Worm (Caenorhabditis elegans): ENCODE data around the gene F32D8.14.

Gene F32D8.14

ce11 chrV:10871457-10871861 is 23.1 kb downstream of the F32D8.14 start:
- TF ChIP-seq him-1 (tag; optimal IDR thresholded peaks at IDR 0.05) = peak; percentile 88
- TF ChIP-seq dao-5 (tag; optimal IDR thresholded peaks at IDR 0.05) = no peak
- TF ChIP-seq W03F9.2 (tag; optimal IDR thresholded peaks at IDR 0.05) = peak; percentile 25

- no peak for TF ChIP-seq him-1 (tag; optimal IDR thresholded peaks at IDR 0.05)
- TF ChIP-seq W03F9.2 (tag; optimal IDR thresholded peaks at IDR 0.05) = no peak
- TF ChIP-seq dao-5 (tag; optimal IDR thresholded peaks at IDR 0.05) = no peak
Measured at ce11 chrV:10870050-10870449, 24.5 kb downstream of the F32D8.14 start.

- TF ChIP-seq dao-5 (tag; optimal IDR thresholded peaks at IDR 0.05) (no peak), him-1 (tag; optimal IDR thresholded peaks at IDR 0.05) (no peak), W03F9.2 (tag; optimal IDR thresholded peaks at IDR 0.05) (no peak)
Measured at ce11 chrV:10867586-10867985, 27.0 kb downstream of the F32D8.14 start.

- no peak for TF ChIP-seq W03F9.2 (tag; optimal IDR thresholded peaks at IDR 0.05)
- TF ChIP-seq dao-5 (tag; optimal IDR thresholded peaks at IDR 0.05) = no peak
- no peak for TF ChIP-seq him-1 (tag; optimal IDR thresholded peaks at IDR 0.05)
Measured at ce11 chrV:10865599-10865998, 29.0 kb downstream of the F32D8.14 start, which contains the start of gene saeg-1. Gene saeg-1, minus strand, starts transcription at chrV:10865699.

- TF ChIP-seq him-1 (tag; optimal IDR thresholded peaks at IDR 0.05) (no peak), W03F9.2 (tag; optimal IDR thresholded peaks at IDR 0.05) (no peak), dao-5 (tag; optimal IDR thresholded peaks at IDR 0.05) (no peak)
Measured at ce11 chrV:10862457-10863097, 32.0 kb downstream of the F32D8.14 start.

- TF ChIP-seq him-1 (tag; optimal IDR thresholded peaks at IDR 0.05) (no peak), W03F9.2 (tag; optimal IDR thresholded peaks at IDR 0.05) (no peak), dao-5 (tag; optimal IDR thresholded peaks at IDR 0.05) (no peak)
Measured at ce11 chrV:10861611-10862262, 32.9 kb downstream of the F32D8.14 start.

ce11 chrV:10860526-10861037 is 34.0 kb downstream of the F32D8.14 start:
- TF ChIP-seq dao-5 (tag; optimal IDR thresholded peaks at IDR 0.05) (no peak), W03F9.2 (tag; optimal IDR thresholded peaks at IDR 0.05) (no peak), him-1 (tag; optimal IDR thresholded peaks at IDR 0.05) (no peak)

ce11 chrV:10859775-10860174 is 34.8 kb downstream of the F32D8.14 start:
- TF ChIP-seq W03F9.2 (tag; optimal IDR thresholded peaks at IDR 0.05) (no peak), dao-5 (tag; optimal IDR thresholded peaks at IDR 0.05) (no peak), him-1 (tag; optimal IDR thresholded peaks at IDR 0.05) (no peak)

- TF ChIP-seq dao-5 (tag; optimal IDR thresholded peaks at IDR 0.05) (no peak), him-1 (tag; optimal IDR thresholded peaks at IDR 0.05) (no peak), W03F9.2 (tag; optimal IDR thresholded peaks at IDR 0.05) (no peak)
Measured at ce11 chrV:10859048-10859637, 35.4 kb downstream of the F32D8.14 start.

ce11 chrV:10858340-10858739 is 36.2 kb downstream of the F32D8.14 start:
- TF ChIP-seq W03F9.2 (tag; optimal IDR thresholded peaks at IDR 0.05) = peak; percentile 5
- TF ChIP-seq dao-5 (tag; optimal IDR thresholded peaks at IDR 0.05) = no peak
- TF ChIP-seq him-1 (tag; optimal IDR thresholded peaks at IDR 0.05) = peak; percentile 62

ce11 chrV:10856901-10857637 is 37.5 kb downstream of the F32D8.14 start:
- no peak for TF ChIP-seq W03F9.2 (tag; optimal IDR thresholded peaks at IDR 0.05)
- TF ChIP-seq dao-5 (tag; optimal IDR thresholded peaks at IDR 0.05) = no peak
- no peak for TF ChIP-seq him-1 (tag; optimal IDR thresholded peaks at IDR 0.05)

- TF ChIP-seq W03F9.2 (tag; optimal IDR thresholded peaks at IDR 0.05) (no peak), dao-5 (tag; optimal IDR thresholded peaks at IDR 0.05) (no peak), him-1 (tag; optimal IDR thresholded peaks at IDR 0.05) (no peak)
Measured at ce11 chrV:10855363-10855762, 39.2 kb downstream of the F32D8.14 start.

ce11 chrV:10854197-10854596 is 40.4 kb downstream of the F32D8.14 start:
- TF ChIP-seq dao-5 (tag; optimal IDR thresholded peaks at IDR 0.05) (no peak), W03F9.2 (tag; optimal IDR thresholded peaks at IDR 0.05) (no peak), him-1 (tag; optimal IDR thresholded peaks at IDR 0.05) (no peak)
